Worm (Caenorhabditis elegans): ENCODE data around the gene mdmh-35.

Gene mdmh-35

DNA sequence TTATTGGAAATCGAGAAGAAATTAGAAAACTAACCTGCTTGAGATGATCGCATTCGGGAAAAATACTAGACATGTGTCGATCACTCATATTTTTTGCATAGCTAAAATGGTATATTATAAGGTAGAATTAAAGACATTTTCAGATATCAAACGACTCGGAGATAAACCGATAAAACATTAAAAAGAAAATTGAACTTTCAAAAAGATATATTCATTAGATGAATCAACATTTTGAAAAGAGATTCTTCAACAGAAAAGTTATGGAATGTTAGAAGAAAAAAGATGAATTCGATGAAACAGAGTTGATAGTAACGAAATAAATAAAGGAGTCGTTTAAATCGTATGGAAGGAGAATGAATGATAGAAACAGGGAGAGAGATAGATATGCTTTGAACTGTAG is at the start of gene mdmh-35:
mdmh-35 (minus strand) TSS at position 101 of the 400 bp plus-strand sequence.
- TF ChIP-seq tab-1 (GFP tag; IDR thresholded peaks at IDR 0.05) (no peak), cog-1 (tag; optimal IDR thresholded peaks at IDR 0.05) (no peak), klf-2 (GFP tag; conservative IDR thresholded peaks at IDR 0.05) (no peak), ztf-29 (GFP tag; IDR thresholded peaks at IDR 0.05) (no peak), T22C8.4 (GFP tag; IDR thresholded peaks at IDR 0.05) (no peak), ztf-23 (GFP tag; IDR thresholded peaks at IDR 0.05) (no peak), med-1 (GFP tag; optimal IDR thresholded peaks at IDR 0.05; ENCODE audit: insufficient read depth) (no peak)

ce11 chrII:7901990-7902389 is 46.5 kb upstream of the mdmh-35 start:
- TF ChIP-seq cog-1 (tag; optimal IDR thresholded peaks at IDR 0.05) (no peak), flt-1 (GFP tag; IDR thresholded peaks at IDR 0.05) (no peak), ref-1 (GFP tag; conservative IDR thresholded peaks at IDR 0.05) (no peak), klf-2 (GFP tag; conservative IDR thresholded peaks at IDR 0.05) (no peak)

DNA sequence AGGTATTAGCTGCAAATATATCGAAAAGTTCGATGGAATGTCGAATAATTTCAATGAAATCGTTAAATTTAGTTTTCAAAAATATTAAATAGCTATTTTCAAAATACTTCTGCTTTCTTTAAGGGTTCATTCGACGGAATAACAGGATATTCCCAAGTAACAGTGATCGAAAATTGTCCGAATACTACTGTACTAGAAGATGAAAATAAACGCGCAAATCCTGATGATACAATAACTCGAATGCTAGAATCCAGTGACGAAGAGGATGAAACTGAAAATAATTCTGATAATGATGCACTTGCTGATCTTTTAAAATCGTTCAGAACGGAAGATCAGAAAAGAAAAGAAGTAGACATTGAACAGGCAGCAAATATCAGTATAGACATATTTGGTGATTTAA is 45.2 kb upstream of the mdmh-35 start:
- TF ChIP-seq T22C8.4 (GFP tag; IDR thresholded peaks at IDR 0.05) = no peak
- no peak for TF ChIP-seq ref-1 (GFP tag; conservative IDR thresholded peaks at IDR 0.05)
- no peak for TF ChIP-seq flt-1 (GFP tag; IDR thresholded peaks at IDR 0.05)
- TF ChIP-seq klf-2 (GFP tag; conservative IDR thresholded peaks at IDR 0.05) = no peak
- no peak for TF ChIP-seq cog-1 (tag; optimal IDR thresholded peaks at IDR 0.05)
- no peak for TF ChIP-seq ztf-29 (GFP tag; IDR thresholded peaks at IDR 0.05)
- TF ChIP-seq med-1 (GFP tag; optimal IDR thresholded peaks at IDR 0.05; ENCODE audit: insufficient read depth) = no peak
- TF ChIP-seq ztf-23 (GFP tag; IDR thresholded peaks at IDR 0.05) = no peak
- TF ChIP-seq tab-1 (GFP tag; IDR thresholded peaks at IDR 0.05) = no peak

DNA sequence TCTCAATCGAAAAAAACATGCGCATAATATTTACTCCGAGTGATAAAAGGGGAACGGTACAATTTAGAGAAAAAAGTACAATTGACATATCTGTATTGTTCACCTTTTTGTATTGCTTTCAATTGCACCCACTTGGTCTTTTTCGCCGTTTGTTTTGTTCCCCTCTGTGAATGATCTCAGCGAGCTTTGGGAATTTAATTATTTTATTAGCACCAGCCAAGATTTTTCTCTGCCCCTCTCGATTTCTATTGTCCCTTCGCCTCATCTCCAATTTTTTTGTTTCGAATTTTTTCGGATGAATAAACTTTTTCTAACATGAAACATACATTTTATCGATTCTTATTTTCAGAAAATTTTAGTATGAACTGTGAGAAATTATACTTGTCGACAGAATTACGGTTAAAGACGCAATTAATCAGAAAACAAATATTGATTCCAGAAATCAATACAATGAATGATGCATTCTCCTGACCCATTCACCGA is 44.7 kb upstream of the mdmh-35 start, which contains the start of gene rev-1:
rev-1 (plus strand) TSS at position 433 of the 483 bp plus-strand sequence.
- TF ChIP-seq flt-1 (GFP tag; IDR thresholded peaks at IDR 0.05) (no peak), T22C8.4 (GFP tag; IDR thresholded peaks at IDR 0.05) (no peak), med-1 (GFP tag; optimal IDR thresholded peaks at IDR 0.05; ENCODE audit: insufficient read depth) (no peak), tab-1 (GFP tag; IDR thresholded peaks at IDR 0.05) (no peak), cog-1 (tag; optimal IDR thresholded peaks at IDR 0.05) (no peak), ztf-23 (GFP tag; IDR thresholded peaks at IDR 0.05) (no peak), ztf-29 (GFP tag; IDR thresholded peaks at IDR 0.05) (no peak), ref-1 (GFP tag; conservative IDR thresholded peaks at IDR 0.05) (no peak), klf-2 (GFP tag; conservative IDR thresholded peaks at IDR 0.05) (no peak)

ce11 chrII:7895190-7895589 is 39.7 kb upstream of the mdmh-35 start:
- TF ChIP-seq med-1 (GFP tag; optimal IDR thresholded peaks at IDR 0.05; ENCODE audit: insufficient read depth) = no peak

DNA sequence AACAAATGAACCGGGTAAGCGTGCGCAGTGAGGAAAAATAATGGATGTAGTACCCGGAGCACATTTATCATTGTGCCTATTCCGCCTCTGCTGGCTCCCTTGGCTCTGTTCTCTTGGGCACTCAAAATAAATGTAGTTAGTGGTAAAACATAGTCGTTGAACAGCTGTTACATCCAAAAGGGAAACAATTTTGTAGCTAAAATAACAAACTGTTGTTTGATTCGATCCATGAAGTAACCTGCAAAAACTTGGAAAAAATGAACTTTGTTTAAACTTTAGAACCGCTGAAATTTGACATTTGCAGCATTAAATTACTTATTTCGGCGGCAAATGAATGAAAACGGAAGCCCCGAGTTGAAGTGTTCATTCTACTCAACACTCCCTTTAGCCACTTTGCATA is 38.1 kb upstream of the mdmh-35 start:
- TF ChIP-seq flt-1 (GFP tag; IDR thresholded peaks at IDR 0.05) (no peak), cog-1 (tag; optimal IDR thresholded peaks at IDR 0.05) (no peak), klf-2 (GFP tag; conservative IDR thresholded peaks at IDR 0.05) (no peak), med-1 (GFP tag; optimal IDR thresholded peaks at IDR 0.05; ENCODE audit: insufficient read depth) (no peak), tab-1 (GFP tag; IDR thresholded peaks at IDR 0.05) (no peak), ztf-23 (GFP tag; IDR thresholded peaks at IDR 0.05) (no peak), T22C8.4 (GFP tag; IDR thresholded peaks at IDR 0.05) (no peak), ref-1 (GFP tag; conservative IDR thresholded peaks at IDR 0.05) (no peak), ztf-29 (GFP tag; IDR thresholded peaks at IDR 0.05) (no peak)

ce11 chrII:7892761-7893272 is 37.3 kb upstream of the mdmh-35 start, which contains the start of gene ptc-1:
Gene ptc-1, plus strand, starts transcription at chrII:7893222.
- no peak for TF ChIP-seq flt-1 (GFP tag; IDR thresholded peaks at IDR 0.05)
- TF ChIP-seq ztf-23 (GFP tag; IDR thresholded peaks at IDR 0.05) = no peak
- no peak for TF ChIP-seq tab-1 (GFP tag; IDR thresholded peaks at IDR 0.05)
- no peak for TF ChIP-seq cog-1 (tag; optimal IDR thresholded peaks at IDR 0.05)
- no peak for TF ChIP-seq med-1 (GFP tag; optimal IDR thresholded peaks at IDR 0.05; ENCODE audit: insufficient read depth)
- TF ChIP-seq ztf-29 (GFP tag; IDR thresholded peaks at IDR 0.05) = no peak
- TF ChIP-seq ref-1 (GFP tag; conservative IDR thresholded peaks at IDR 0.05) = no peak
- TF ChIP-seq T22C8.4 (GFP tag; IDR thresholded peaks at IDR 0.05) = no peak
- TF ChIP-seq klf-2 (GFP tag; conservative IDR thresholded peaks at IDR 0.05) = no peak

DNA sequence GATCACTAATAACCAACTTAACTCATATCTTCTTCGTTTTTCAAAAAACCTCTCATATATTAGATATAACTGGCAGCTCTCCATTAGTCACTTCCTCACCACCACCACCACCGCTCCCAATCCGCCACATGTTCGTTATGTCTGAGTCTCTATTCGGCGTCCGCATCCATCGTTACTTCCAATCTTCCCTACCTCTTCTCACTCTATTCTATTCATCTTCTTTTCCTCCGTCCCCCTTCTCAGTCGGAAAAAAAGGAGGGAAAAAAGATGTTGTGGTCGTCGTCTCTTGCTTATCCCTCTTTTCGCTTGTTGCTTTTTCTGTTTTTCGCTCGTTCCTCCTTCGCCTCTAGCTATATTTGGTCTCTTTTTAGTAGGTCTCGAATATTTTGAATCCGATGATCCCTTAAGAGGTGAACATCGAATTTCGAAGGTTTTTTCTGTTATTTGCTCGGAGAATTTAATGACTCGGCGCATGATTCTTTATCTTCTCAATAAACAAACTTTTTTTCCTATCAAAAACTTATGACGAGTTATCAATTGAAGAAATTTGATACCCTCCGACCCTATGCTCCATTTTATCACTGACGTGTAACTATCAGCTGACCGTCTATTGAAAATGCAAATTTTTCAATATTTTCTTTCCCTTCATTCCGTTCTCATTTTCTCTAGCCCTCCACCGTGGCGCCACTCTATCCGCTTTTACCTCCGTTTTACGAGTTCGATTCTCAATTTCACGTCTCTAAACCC is 36.5 kb upstream of the mdmh-35 start:
- TF ChIP-seq flt-1 (GFP tag; IDR thresholded peaks at IDR 0.05) = 0 out of 2 replicates have a peak, but pooled peaks have one; percentile 63
- TF ChIP-seq med-1 (GFP tag; optimal IDR thresholded peaks at IDR 0.05; ENCODE audit: insufficient read depth) = no peak
- no peak for TF ChIP-seq tab-1 (GFP tag; IDR thresholded peaks at IDR 0.05)
- no peak for TF ChIP-seq ztf-29 (GFP tag; IDR thresholded peaks at IDR 0.05)
- 0 out of 2 replicates have a peak, but pooled peaks have one; percentile 54 for TF ChIP-seq ztf-23 (GFP tag; IDR thresholded peaks at IDR 0.05)

- no peak for TF ChIP-seq med-1 (GFP tag; optimal IDR thresholded peaks at IDR 0.05; ENCODE audit: insufficient read depth)
- TF ChIP-seq tab-1 (GFP tag; IDR thresholded peaks at IDR 0.05) = no peak
- TF ChIP-seq T22C8.4 (GFP tag; IDR thresholded peaks at IDR 0.05) = no peak
These were observed 33.8 kb upstream of the mdmh-35 start for ce11 chrII:7889321-7889720.

- TF ChIP-seq cog-1 (tag; optimal IDR thresholded peaks at IDR 0.05) = no peak
- TF ChIP-seq med-1 (GFP tag; optimal IDR thresholded peaks at IDR 0.05; ENCODE audit: insufficient read depth) = no peak
- no peak for TF ChIP-seq ref-1 (GFP tag; conservative IDR thresholded peaks at IDR 0.05)
- no peak for TF ChIP-seq klf-2 (GFP tag; conservative IDR thresholded peaks at IDR 0.05)
- no peak for TF ChIP-seq T22C8.4 (GFP tag; IDR thresholded peaks at IDR 0.05)
- no peak for TF ChIP-seq ztf-23 (GFP tag; IDR thresholded peaks at IDR 0.05)
- no peak for TF ChIP-seq ztf-29 (GFP tag; IDR thresholded peaks at IDR 0.05)
- no peak for TF ChIP-seq tab-1 (GFP tag; IDR thresholded peaks at IDR 0.05)
- TF ChIP-seq flt-1 (GFP tag; IDR thresholded peaks at IDR 0.05) = no peak
These were observed 33.2 kb upstream of the mdmh-35 start for ce11 chrII:7888759-7889158.
